Fruit fly (Drosophila melanogaster): ENCODE results near the gene Hel89B.

Gene Hel89B

dm6 chr3R:15984483-15985118 is 11.5 kb downstream of the Hel89B start (continued):
- peak; percentile 60; the same call in 1 of the 2 replicates for TF ChIP-seq vvl (GFP tag; IDR thresholded peaks at IDR 0.05)
- TF ChIP-seq zf30C (GFP tag; optimal IDR thresholded peaks at IDR 0.05), result peak; percentile 63
- no peak for TF ChIP-seq CG6813 (GFP tag; optimal IDR thresholded peaks at IDR 0.05)
- no peak for TF ChIP-seq gcm2 (GFP tag; optimal IDR thresholded peaks at IDR 0.05)
- TF ChIP-seq CG14667 (GFP tag; IDR thresholded peaks at IDR 0.05), result no peak
- no peak for TF ChIP-seq Awh (GFP tag; IDR thresholded peaks at IDR 0.05)
- no peak for TF ChIP-seq Optix (GFP tag; IDR thresholded peaks at IDR 0.05)
- peak; percentile 83 for TF ChIP-seq Nf-YB (GFP tag; optimal IDR thresholded peaks at IDR 0.05)
- no peak for TF ChIP-seq Dad (GFP tag; optimal IDR thresholded peaks at IDR 0.05)
- TF ChIP-seq ap (GFP tag; IDR thresholded peaks at IDR 0.05), result no peak
- no peak for TF ChIP-seq CG18764 (GFP tag; optimal IDR thresholded peaks at IDR 0.05)
- TF ChIP-seq Dfd (GFP tag; optimal IDR thresholded peaks at IDR 0.05), result no peak
- no peak for TF ChIP-seq CG17568 (GFP tag; optimal IDR thresholded peaks at IDR 0.05)
- no peak for TF ChIP-seq tx (GFP tag; optimal IDR thresholded peaks at IDR 0.05)
- TF ChIP-seq Dll (GFP tag; IDR thresholded peaks at IDR 0.05; ENCODE audit: partially characterized antibody), result no peak
- TF ChIP-seq Taf1 (GFP tag; IDR thresholded peaks at IDR 0.05), result no peak
- TF ChIP-seq dmrt99B (tag; optimal IDR thresholded peaks at IDR 0.05), result peak; percentile 65
- TF ChIP-seq fd96Cb (tag; optimal IDR thresholded peaks at IDR 0.05), result peak; percentile 50
- TF ChIP-seq Dp (GFP tag; optimal IDR thresholded peaks at IDR 0.05), result no peak
- TF ChIP-seq CG31441 (GFP tag; IDR thresholded peaks at IDR 0.05), result peak; percentile 73
- peak; percentile 60 to 74 for TF ChIP-seq bsh (GFP tag; optimal IDR thresholded peaks at IDR 0.05)
- TF ChIP-seq CG12155 (GFP tag; optimal IDR thresholded peaks at IDR 0.05), result peak; percentile 51
- TF ChIP-seq CG8924 (tag; optimal IDR thresholded peaks at IDR 0.05), result peak; percentile 63
- no peak for TF ChIP-seq peb (GFP tag; IDR thresholded peaks at IDR 0.05)
- no peak for TF ChIP-seq CG4360 (GFP tag; IDR thresholded peaks at IDR 0.05)
- TF ChIP-seq Nf-YA (GFP tag; IDR thresholded peaks at IDR 0.05), result no peak
- no peak for TF ChIP-seq CG13287 (GFP tag; IDR thresholded peaks at IDR 0.05; ENCODE audit: partially characterized antibody)
- peak; percentile 78 for TF ChIP-seq Xrp1 (GFP tag; IDR thresholded peaks at IDR 0.05)
- no peak; the same call in 1 of the 2 replicates for TF ChIP-seq Rfx (GFP tag; IDR thresholded peaks at IDR 0.05)
- TF ChIP-seq al (GFP tag; IDR thresholded peaks at IDR 0.05), result no peak
- no peak for TF ChIP-seq CG12104 (GFP tag; optimal IDR thresholded peaks at IDR 0.05)
- TF ChIP-seq schlank (tag; optimal IDR thresholded peaks at IDR 0.05), result no peak
- TF ChIP-seq caup (GFP tag; optimal IDR thresholded peaks at IDR 0.05; ENCODE audit: severe bottlenecking), result no peak
- TF ChIP-seq CG6791 (GFP tag; IDR thresholded peaks at IDR 0.05; ENCODE audit: partially characterized antibody), result no peak
- TF ChIP-seq D19B (GFP tag; optimal IDR thresholded peaks at IDR 0.05), result no peak
- TF ChIP-seq tll (GFP tag; optimal IDR thresholded peaks at IDR 0.05), result no peak
- TF ChIP-seq wdn (GFP tag; IDR thresholded peaks at IDR 0.05), result no peak
- no peak for TF ChIP-seq Max (GFP tag; optimal IDR thresholded peaks at IDR 0.05)
- TF ChIP-seq HLH4C (GFP tag; IDR thresholded peaks at IDR 0.05; ENCODE audit: partially characterized antibody), result no peak
- peak; percentile 59 for TF ChIP-seq CG12769 (tag; optimal IDR thresholded peaks at IDR 0.05)
- TF ChIP-seq CG9609 (GFP tag; optimal IDR thresholded peaks at IDR 0.05), result no peak
- TF ChIP-seq Hmr (GFP tag; optimal IDR thresholded peaks at IDR 0.05), result peak; percentile 34
- TF ChIP-seq twi (tag; optimal IDR thresholded peaks at IDR 0.05), result no peak
- no peak for TF ChIP-seq CG2129 (GFP tag; IDR thresholded peaks at IDR 0.05; ENCODE audit: partially characterized antibody)
- TF ChIP-seq br (optimal IDR thresholded peaks at IDR 0.05), result no peak
- TF ChIP-seq CG32767 (GFP tag; IDR thresholded peaks at IDR 0.05), result no peak
- no peak for TF ChIP-seq eve (GFP tag; optimal IDR thresholded peaks at IDR 0.05)
- TF ChIP-seq row (GFP tag; IDR thresholded peaks at IDR 0.05), result peak; percentile 69; the same call in 2 of the 3 replicates
- TF ChIP-seq fd102C (GFP tag; optimal IDR thresholded peaks at IDR 0.05), result no peak
- TF ChIP-seq bowl (GFP tag; IDR thresholded peaks at IDR 0.05), result 0 out of 2 replicates have a peak, but pooled peaks have one; percentile 21
- TF ChIP-seq CG8478 (optimal IDR thresholded peaks at IDR 0.05), result no peak
